Worm (Caenorhabditis elegans): ENCODE results near the gene K11H12.5.

ce11 chrIV:728095-728494, 51.7 kb downstream of the K11H12.5 start, which contains the start of gene Y55F3C.9:
- no peak for TF ChIP-seq unc-39 (tag; optimal IDR thresholded peaks at IDR 0.05)
- no peak for TF ChIP-seq lin-13 (tag; optimal IDR thresholded peaks at IDR 0.05)
- TF ChIP-seq snpc-4 (tag; optimal IDR thresholded peaks at IDR 0.05), result no peak
- TF ChIP-seq blmp-1 (tag; optimal IDR thresholded peaks at IDR 0.05), result no peak

Data from whole organism, mixed stage, embryonic.